Worm (Caenorhabditis elegans) whole organism, L4/young adult: ENCODE results near the gene snf-6.

ENCODE experiments used
- W03F9.2 ChIP-seq: fragments of 150-350 bp; optimal IDR thresholded peaks from 2 replicates; lab custom pipeline; 2014; ENCODE audit warnings: missing biosample characterization, missing genetic modification characterization
- dao-5 ChIP-seq: sonication (generic microtip); optimal IDR thresholded peaks from 2 replicates; lab custom pipeline; 2016; ENCODE audit warnings: missing genotype, missing genetic modification characterization, moderate library complexity, missing compliant biosample characterization
- him-1 ChIP-seq: sonication (generic microtip); optimal IDR thresholded peaks from 2 replicates; lab custom pipeline; 2016; ENCODE audit warnings: missing genotype, missing genetic modification reagents, missing genetic modification characterization, missing compliant biosample characterization

- TF ChIP-seq him-1 (no peak), W03F9.2 (tag; lab: Kevin White, UChicago) (no peak), dao-5 (tag; lab: Kevin White, UChicago) (no peak)
Measured at ce11 chrIII:1570006-1570405, 37.4 kb upstream of the snf-6 start, which contains the start of gene rep-1.
